Fruit fly (Drosophila melanogaster) S2 (cell line): ENCODE data around the gene Spn75F.

Experiments
- CG8478 ChIP-seq: fragments of >200 bp; optimal IDR thresholded peaks from 2 replicates; lab custom pipeline; 2018
- CTCF ChIP-seq, 2 experiments: fragments of >200 bp; optimal IDR thresholded peaks; 2 replicates each; lab custom pipeline; 2018

- TF ChIP-seq CG8478 (lab: Kevin White, UChicago) (no peak), CTCF (optimal IDR thresholded peaks at IDR 0.05; lab: Kevin White, UChicago) (no peak)
These were observed 40.3 kb downstream of the Spn75F start for dm6 chr3L:19089120-19089519.
